Fruit fly (Drosophila melanogaster) whole organism, embryonic: ENCODE measurements around the gene Gcna.

Source experiments
- Adf1 ChIP-seq: fragments of 200-800 bp; sonication (Bioruptor generic); IDR thresholded peaks from 2 replicates; pipeline ENCODE4 v1.3.6; 2022; ENCODE audit warnings: missing biosample characterization, missing genetic modification characterization
- Aef1 ChIP-seq: fragments of 200-800 bp; sonication (Bioruptor generic); IDR thresholded peaks from 3 replicates; pipeline ENCODE4 v1.3.6; 2022; ENCODE audit warnings: missing biosample characterization, missing genetic modification characterization
- CG11085 ChIP-seq: fragments of 200-800 bp; sonication (Bioruptor generic); IDR thresholded peaks from 2 replicates; pipeline ENCODE4 v1.3.6; 2022; ENCODE audit warnings: missing biosample characterization, missing genetic modification characterization
- CG11247 ChIP-seq: fragments of 200-800 bp; sonication (Bioruptor generic); IDR thresholded peaks from 2 replicates; pipeline ENCODE4 v1.3.6; 2022; ENCODE audit warnings: missing biosample characterization, missing genetic modification characterization
- CG12071 ChIP-seq: fragments of 200-800 bp; sonication (Bioruptor generic); optimal IDR thresholded peaks from 3 replicates; lab custom pipeline; 2018; ENCODE audit warnings: missing biosample characterization, mild to moderate bottlenecking, missing genetic modification characterization
- CG12299 ChIP-seq: fragments of 200-800 bp; sonication (Bioruptor generic); optimal IDR thresholded peaks from 2 replicates; lab custom pipeline; 2018; ENCODE audit warnings: missing biosample characterization, mild to moderate bottlenecking, missing genetic modification characterization
- CG13296 ChIP-seq: fragments of 200-800 bp; sonication (Bioruptor generic); optimal IDR thresholded peaks from 3 replicates; lab custom pipeline; 2018; ENCODE audit warnings: missing biosample characterization, mild to moderate bottlenecking, missing genetic modification characterization
- CG13775 ChIP-seq: fragments of 200-800 bp; sonication (Bioruptor generic); optimal IDR thresholded peaks from 3 replicates; lab custom pipeline; 2017; ENCODE audit warnings: missing biosample characterization, mild to moderate bottlenecking, missing genetic modification characterization
- CG14965 ChIP-seq: fragments of 200-800 bp; sonication (Bioruptor generic); optimal IDR thresholded peaks from 2 replicates; lab custom pipeline; 2016; ENCODE audit warnings: missing biosample characterization, missing genetic modification characterization, borderline replicate concordance
- CG15479 ChIP-seq: fragments of 200-800 bp; sonication (Bioruptor generic); optimal IDR thresholded peaks from 3 replicates; lab custom pipeline; 2019; ENCODE audit warnings: missing biosample characterization, mild to moderate bottlenecking, missing genetic modification characterization, moderate library complexity
- CG17829 ChIP-seq: fragments of 200-800 bp; optimal IDR thresholded peaks from 2 replicates; lab custom pipeline; 2019; ENCODE audit warnings: missing biosample characterization, mild to moderate bottlenecking, missing genetic modification characterization, moderate library complexity
- CG18476 ChIP-seq: fragments of 200-800 bp; sonication (Bioruptor generic); optimal IDR thresholded peaks from 2 replicates; lab custom pipeline; 2016; ENCODE audit warnings: missing biosample characterization, mild to moderate bottlenecking, missing genetic modification characterization
- CG33557 ChIP-seq: fragments of 200-800 bp; sonication (Bioruptor generic); optimal IDR thresholded peaks from 2 replicates; lab custom pipeline; 2019; ENCODE audit warnings: missing biosample characterization, mild to moderate bottlenecking, missing genetic modification characterization, moderate library complexity
- CG34422 ChIP-seq: fragments of 200-800 bp; sonication (Bioruptor generic); IDR thresholded peaks from 3 replicates; pipeline ENCODE4 v1.3.6; 2022; ENCODE audit warnings: missing biosample characterization, missing genetic modification characterization
- CG4820 ChIP-seq: fragments of 200-800 bp; sonication (Bioruptor generic); optimal IDR thresholded peaks from 3 replicates; lab custom pipeline; 2016; ENCODE audit warnings: missing biosample characterization, missing genetic modification characterization
- CG7357 ChIP-seq: fragments of 200-800 bp; sonication (Bioruptor generic); IDR thresholded peaks from 3 replicates; pipeline ENCODE4 v1.3.6; 2022; ENCODE audit warnings: missing biosample characterization, missing genetic modification characterization
- CG7372 ChIP-seq: fragments of 200-800 bp; sonication (Bioruptor generic); IDR thresholded peaks from 2 replicates; pipeline ENCODE4 v1.3.6; 2022; ENCODE audit warnings: missing biosample characterization, missing genetic modification characterization
- CG9609 ChIP-seq: fragments of 200-800 bp; sonication (Bioruptor generic); optimal IDR thresholded peaks from 3 replicates; lab custom pipeline; 2016; ENCODE audit warnings: missing biosample characterization, missing genetic modification characterization
- CrebB ChIP-seq: fragments of 200-800 bp; sonication (Bioruptor generic); optimal IDR thresholded peaks from 3 replicates; lab custom pipeline; 2018; ENCODE audit warnings: missing biosample characterization, mild to moderate bottlenecking, missing genetic modification characterization
- D19A ChIP-seq: fragments of 200-800 bp; optimal IDR thresholded peaks from 3 replicates; lab custom pipeline; 2019; ENCODE audit warnings: missing biosample characterization, mild to moderate bottlenecking, missing genetic modification characterization, moderate library complexity
- Drgx ChIP-seq: fragments of 200-800 bp; sonication (Bioruptor generic); IDR thresholded peaks from 2 replicates; pipeline ENCODE4 v1.3.6; 2022; ENCODE audit warnings: missing biosample characterization, missing genetic modification characterization
- H2.0 ChIP-seq: fragments of 200-800 bp; sonication (Bioruptor generic); IDR thresholded peaks from 2 replicates; pipeline ENCODE4 v1.3.6; 2022; ENCODE audit warnings: missing biosample characterization, missing genetic modification characterization
- HLHmδ ChIP-seq: fragments of 200-800 bp; sonication (Bioruptor generic); optimal IDR thresholded peaks from 2 replicates; lab custom pipeline; 2018; ENCODE audit warnings: missing biosample characterization, mild to moderate bottlenecking, missing genetic modification characterization, moderate library complexity
- Hr51 ChIP-seq, 2 experiments: fragments of 200-800 bp; sonication (Bioruptor generic); optimal IDR thresholded peaks; 2 replicates in 1 of 2; 3 replicates in 1 of 2; lab custom pipeline; 2016 to 2018; ENCODE audit warnings: missing biosample characterization in 2 of 2, missing genetic modification characterization in 2 of 2, mild to moderate bottlenecking in 1 of 2, moderate library complexity in 1 of 2
- Hr78 ChIP-seq, 2 experiments: fragments of 200-800 bp in 1 of 2; fragments of >200 bp in 1 of 2; sonication (Bioruptor generic) in 1 of 2; optimal IDR thresholded peaks; 2 replicates each; lab custom pipeline; 2017 to 2019; ENCODE audit warnings: missing biosample characterization in 2 of 2, missing genetic modification characterization in 2 of 2, mild to moderate bottlenecking in 1 of 2, moderate library complexity in 1 of 2
- Hsf ChIP-seq: fragments of 200-800 bp; sonication (Bioruptor generic); optimal IDR thresholded peaks from 3 replicates; lab custom pipeline; 2016; ENCODE audit warnings: missing biosample characterization, missing genetic modification characterization
- ab ChIP-seq: fragments of 200-800 bp; sonication (Bioruptor generic); optimal IDR thresholded peaks from 2 replicates; lab custom pipeline; 2016; ENCODE audit warnings: missing biosample characterization, missing genetic modification characterization
- ash1 ChIP-seq: fragments of 200-800 bp; sonication (Bioruptor generic); optimal IDR thresholded peaks from 2 replicates; lab custom pipeline; 2018; ENCODE audit warnings: missing biosample characterization, mild to moderate bottlenecking, missing genetic modification characterization
- ato ChIP-seq: fragments of 200-800 bp; sonication (Bioruptor generic); IDR thresholded peaks from 2 replicates; pipeline ENCODE4 v1.3.6; 2022; ENCODE audit warnings: missing biosample characterization, missing genetic modification characterization; ENCODE audit not compliant: partially characterized antibody
- bbx ChIP-seq: fragments of 200-800 bp; sonication (Bioruptor generic); IDR thresholded peaks from 2 replicates; pipeline ENCODE4 v1.3.6; 2022; ENCODE audit warnings: missing biosample characterization, missing genetic modification characterization; ENCODE audit not compliant: partially characterized antibody
- br ChIP-seq: fragments of >200 bp; optimal IDR thresholded peaks from 2 replicates; lab custom pipeline; 2017
- btn ChIP-seq: fragments of 200-800 bp; sonication (Bioruptor generic); optimal IDR thresholded peaks from 2 replicates; lab custom pipeline; 2016; ENCODE audit warnings: missing biosample characterization, missing genetic modification characterization
- ci ChIP-seq: fragments of 200-800 bp; sonication (Bioruptor generic); IDR thresholded peaks from 3 replicates; pipeline ENCODE4 v1.3.6; 2022; ENCODE audit warnings: missing biosample characterization, missing genetic modification characterization
- cwo ChIP-seq: fragments of 200-800 bp; sonication (Bioruptor generic); optimal IDR thresholded peaks from 3 replicates; lab custom pipeline; 2017; ENCODE audit warnings: missing biosample characterization, missing genetic modification characterization, mild to moderate bottlenecking, moderate library complexity, missing genetic modification reagents
- dimm ChIP-seq: fragments of 200-800 bp; sonication (Bioruptor generic); IDR thresholded peaks from 2 replicates; pipeline ENCODE4 v1.3.6; 2022; ENCODE audit warnings: missing biosample characterization, missing genetic modification characterization
- disco-r ChIP-seq: fragments of 200-800 bp; sonication (Bioruptor generic); optimal IDR thresholded peaks from 2 replicates; lab custom pipeline; 2016; ENCODE audit warnings: missing biosample characterization, missing genetic modification characterization
- dmrt99B ChIP-seq: fragments of 200-800 bp; sonication (Bioruptor generic); optimal IDR thresholded peaks from 2 replicates; lab custom pipeline; 2018; ENCODE audit warnings: missing biosample characterization, mild to moderate bottlenecking, missing genetic modification characterization, moderate library complexity
- inv ChIP-seq: fragments of 200-800 bp; sonication (Bioruptor generic); IDR thresholded peaks from 2 replicates; pipeline ENCODE4 v1.3.6; 2022; ENCODE audit warnings: missing biosample characterization, missing genetic modification characterization; ENCODE audit not compliant: partially characterized antibody
- jigr1 ChIP-seq: fragments of 200-800 bp; sonication (Bioruptor generic); IDR thresholded peaks from 3 replicates; pipeline ENCODE4 v1.3.6; 2022; ENCODE audit warnings: missing biosample characterization, missing genetic modification characterization
- kay ChIP-seq: fragments of 200-800 bp; sonication (Bioruptor generic); optimal IDR thresholded peaks from 2 replicates; lab custom pipeline; 2016; ENCODE audit warnings: missing biosample characterization, missing genetic modification characterization
- lab ChIP-seq: fragments of 200-800 bp; sonication (Bioruptor generic); optimal IDR thresholded peaks from 3 replicates; lab custom pipeline; 2017; ENCODE audit warnings: missing biosample characterization, missing genetic modification characterization, mild to moderate bottlenecking, moderate library complexity, missing genetic modification reagents
- lola ChIP-seq, 3 experiments: fragments of >200 bp in 2 of 3; fragments of 200-800 bp in 1 of 3; sonication (Bioruptor generic) in 1 of 3; optimal IDR thresholded peaks; 2 replicates each; lab custom pipeline; 2017 to 2019; ENCODE audit warnings: missing biosample characterization in 3 of 3, missing genetic modification characterization in 3 of 3, mild to moderate bottlenecking in 1 of 3, moderate library complexity in 1 of 3
- nerfin-2 ChIP-seq: fragments of 200-800 bp; sonication (Bioruptor generic); IDR thresholded peaks from 2 replicates; pipeline ENCODE4 v1.3.6; 2022; ENCODE audit warnings: missing biosample characterization, missing genetic modification characterization; ENCODE audit not compliant: partially characterized antibody
- otp ChIP-seq: fragments of 200-800 bp; sonication (Bioruptor generic); IDR thresholded peaks from 3 replicates; pipeline ENCODE4, ENCODE4 v1.3.6; 2022; ENCODE audit warnings: missing biosample characterization, missing genetic modification characterization
- p53 ChIP-seq: fragments of 200-800 bp; sonication (Bioruptor generic); optimal IDR thresholded peaks from 2 replicates; lab custom pipeline; 2016; ENCODE audit warnings: missing biosample characterization, missing genetic modification characterization
- rib ChIP-seq: fragments of 200-800 bp; sonication (Bioruptor generic); IDR thresholded peaks from 2 replicates; pipeline ENCODE4 v1.3.6; 2022; ENCODE audit warnings: missing biosample characterization, missing genetic modification characterization
- sens ChIP-seq: fragments of 200-800 bp; sonication (Bioruptor generic); peaks from one replicate; lab custom pipeline; 2016; ENCODE audit warnings: missing biosample characterization, missing genetic modification characterization
- seq ChIP-seq: fragments of 200-800 bp; sonication (Bioruptor generic); IDR thresholded peaks from 2 replicates; pipeline ENCODE4 v1.3.6; 2022; ENCODE audit warnings: missing biosample characterization, missing genetic modification characterization
- slbo ChIP-seq: fragments of 200-800 bp; sonication (Bioruptor generic); IDR thresholded peaks from 2 replicates; pipeline ENCODE4 v1.3.6; 2022; ENCODE audit warnings: missing biosample characterization, missing genetic modification characterization
- tll ChIP-seq, 2 experiments: fragments of 200-800 bp in 1 of 2; fragments of >200 bp in 1 of 2; sonication (Bioruptor generic) in 1 of 2; optimal IDR thresholded peaks; 2 replicates each; lab custom pipeline; 2017 to 2019; ENCODE audit warnings: missing biosample characterization in 2 of 2, missing genetic modification characterization in 2 of 2, mild to moderate bottlenecking in 1 of 2, moderate library complexity in 1 of 2

Gcna gene

dm6 chrX:1845413-1845951, 20.2 kb downstream of the Gcna start (continued):
- 0 out of 2 replicates have a peak, but pooled peaks have one; percentile 52 for TF ChIP-seq CG11247 (GFP tag; lab: Robert Waterston, UW)
- peak; percentile 6 for TF ChIP-seq CG13775
- TF ChIP-seq inv (GFP tag; lab: Robert Waterston, UW) = no peak
- TF ChIP-seq CG17829 (tag; lab: Kevin White, UChicago) = no peak
- peak; percentile 35 for TF ChIP-seq CG9609 (GFP tag; lab: Kevin White, UChicago)
- TF ChIP-seq ato = no peak
- TF ChIP-seq slbo (GFP tag; lab: Robert Waterston, UW) = peak; percentile 52
- no peak for TF ChIP-seq tll (GFP tag; optimal IDR thresholded peaks at IDR 0.05; lab: Kevin White, UChicago)
- TF ChIP-seq CG7357 (GFP tag; lab: Robert Waterston, UW) = no peak
- TF ChIP-seq cwo = peak; percentile 75
- TF ChIP-seq ab (GFP tag; lab: Kevin White, UChicago) = no peak
- TF ChIP-seq sens (GFP tag; lab: Kevin White, UChicago) = peak; percentile 89
- TF ChIP-seq btn = peak; percentile 18
- peak; percentile 63 for TF ChIP-seq CG12071 (GFP tag; lab: Kevin White, UChicago)
- TF ChIP-seq HLHmδ (GFP tag; lab: Kevin White, UChicago) = no peak
- TF ChIP-seq Adf1 (GFP tag; lab: Robert Waterston, UW) = no peak; the same call in 1 of the 2 replicates
- TF ChIP-seq kay (GFP tag; lab: Kevin White, UChicago) = no peak
- no peak for TF ChIP-seq CG11085 (GFP tag; lab: Robert Waterston, UW)
- 0 out of 2 replicates have a peak, but pooled peaks have one; percentile 7 for TF ChIP-seq Drgx
- no peak for TF ChIP-seq bbx (GFP tag; lab: Robert Waterston, UW)
- peak; percentile 82 for TF ChIP-seq seq (GFP tag; lab: Robert Waterston, UW)
- peak; percentile 22 for TF ChIP-seq CG18476 (GFP tag; lab: Kevin White, UChicago)
- no peak for TF ChIP-seq lola (GFP tag; optimal IDR thresholded peaks at IDR 0.05; lab: Kevin White, UChicago)
- TF ChIP-seq CG12299 (tag; lab: Kevin White, UChicago) = peak; percentile 27
- TF ChIP-seq Hsf (GFP tag; lab: Kevin White, UChicago) = peak; percentile 3
- TF ChIP-seq Hr78 (GFP tag; optimal IDR thresholded peaks at IDR 0.05; lab: Kevin White, UChicago) = no peak
- TF ChIP-seq CrebB (tag; lab: Kevin White, UChicago) = peak; percentile 54
- TF ChIP-seq CG7372 (GFP tag; lab: Robert Waterston, UW) = no peak
- peak; percentile 17 for TF ChIP-seq p53 (GFP tag; lab: Kevin White, UChicago)
- peak; percentile 29 for TF ChIP-seq ash1 (GFP tag; lab: Kevin White, UChicago)
- no peak for TF ChIP-seq H2.0 (GFP tag; lab: Robert Waterston, UW)
- TF ChIP-seq ci = peak; percentile 76; the same call in 2 of the 3 replicates
- no peak for TF ChIP-seq dimm (GFP tag; lab: Robert Waterston, UW)
- peak; percentile 58; the same call in 1 of the 2 replicates for TF ChIP-seq rib
- no peak for TF ChIP-seq br (lab: Kevin White, UChicago)
- TF ChIP-seq CG13296 (GFP tag; lab: Kevin White, UChicago) = peak; percentile 65
- peak; percentile 35 for TF ChIP-seq CG14965 (GFP tag; lab: Kevin White, UChicago)
- TF ChIP-seq CG15479 (GFP tag; lab: Kevin White, UChicago) = no peak
- TF ChIP-seq lab (GFP tag; lab: Kevin White, UChicago) = peak; percentile 77
- TF ChIP-seq dmrt99B (tag; lab: Kevin White, UChicago) = peak; percentile 41
- TF ChIP-seq nerfin-2 (GFP tag; lab: Robert Waterston, UW) = no peak
- TF ChIP-seq Aef1 (GFP tag; lab: Robert Waterston, UW) = no peak
- peak in 1 of 2 experiments; percentile 7 for TF ChIP-seq Hr51 (GFP tag; optimal IDR thresholded peaks at IDR 0.05; lab: Kevin White, UChicago)
- peak; percentile 0 for TF ChIP-seq disco-r (GFP tag; lab: Kevin White, UChicago)
- no peak for TF ChIP-seq D19A
- no peak for TF ChIP-seq jigr1 (GFP tag; lab: Robert Waterston, UW)
- no peak for TF ChIP-seq CG34422
- TF ChIP-seq CG4820 (GFP tag; lab: Kevin White, UChicago) = no peak
- TF ChIP-seq CG33557 = no peak
- TF ChIP-seq otp (GFP tag; lab: Robert Waterston, UW) = peak; percentile 33; the same call in 1 of the 3 replicates
